Fruit fly (Drosophila melanogaster) whole organism, embryonic: ENCODE results near the gene CG42268.

Source experiments
- Adf1 ChIP-seq: fragments of 200-800 bp; sonication (Bioruptor generic); IDR thresholded peaks from 2 replicates; pipeline ENCODE4 v1.3.6; 2022; ENCODE audit warnings: missing biosample characterization, missing genetic modification characterization
- Bteb2 ChIP-seq: fragments of 200-800 bp; sonication (Bioruptor generic); optimal IDR thresholded peaks from 2 replicates; lab custom pipeline; 2016; ENCODE audit warnings: missing biosample characterization, missing genetic modification characterization
- CG10543 ChIP-seq: fragments of 200-800 bp; sonication (Bioruptor generic); optimal IDR thresholded peaks from 3 replicates; lab custom pipeline; 2017; ENCODE audit warnings: missing biosample characterization, mild to moderate bottlenecking, missing genetic modification characterization, moderate library complexity
- CG11456 ChIP-seq: fragments of 200-800 bp; sonication (Bioruptor generic); IDR thresholded peaks from 3 replicates; pipeline ENCODE4 v1.3.6; 2022; ENCODE audit warnings: missing biosample characterization, missing genetic modification characterization
- CG12391 ChIP-seq: fragments of 200-800 bp; sonication (Bioruptor generic); optimal IDR thresholded peaks from 3 replicates; lab custom pipeline; 2018; ENCODE audit warnings: missing biosample characterization, mild to moderate bottlenecking, missing genetic modification characterization, moderate library complexity
- CG13424 ChIP-seq: fragments of 200-800 bp; sonication (Bioruptor generic); optimal IDR thresholded peaks from 2 replicates; lab custom pipeline; 2019; ENCODE audit warnings: missing biosample characterization, mild to moderate bottlenecking, missing genetic modification characterization, moderate library complexity
- CG15269 ChIP-seq: fragments of 200-800 bp; sonication (Bioruptor generic); optimal IDR thresholded peaks from 2 replicates; lab custom pipeline; 2018; ENCODE audit warnings: missing biosample characterization, mild to moderate bottlenecking, missing genetic modification characterization, moderate library complexity
- CG17385 ChIP-seq: fragments of 200-800 bp; sonication (Bioruptor generic); optimal IDR thresholded peaks from 3 replicates; lab custom pipeline; 2018; ENCODE audit warnings: missing biosample characterization, mild to moderate bottlenecking, missing genetic modification characterization
- CG1832 ChIP-seq: fragments of 200-800 bp; sonication (Bioruptor generic); optimal IDR thresholded peaks from 2 replicates; lab custom pipeline; 2017; ENCODE audit warnings: missing biosample characterization, mild to moderate bottlenecking, missing genetic modification characterization, inconsistent platforms
- CG3065 ChIP-seq: fragments of 200-800 bp; sonication (Bioruptor generic); optimal IDR thresholded peaks from 2 replicates; lab custom pipeline; 2016; ENCODE audit warnings: missing biosample characterization, missing genetic modification characterization
- CG3407 ChIP-seq: fragments of 200-800 bp; sonication (Bioruptor generic); optimal IDR thresholded peaks from 2 replicates; lab custom pipeline; 2018; ENCODE audit warnings: missing biosample characterization, mild to moderate bottlenecking, missing genetic modification characterization
- CG34422 ChIP-seq: fragments of 200-800 bp; sonication (Bioruptor generic); IDR thresholded peaks from 3 replicates; pipeline ENCODE4 v1.3.6; 2022; ENCODE audit warnings: missing biosample characterization, missing genetic modification characterization
- CG3726 ChIP-seq: fragments of 200-800 bp; sonication (Bioruptor generic); IDR thresholded peaks from 3 replicates; pipeline ENCODE4, ENCODE4 v1.3.6; 2022; ENCODE audit warnings: missing biosample characterization, missing genetic modification characterization
- CG42726 ChIP-seq: fragments of 200-800 bp; sonication (Bioruptor generic); IDR thresholded peaks from 2 replicates; pipeline ENCODE4 v1.3.6; 2022; ENCODE audit warnings: missing biosample characterization, missing genetic modification characterization; ENCODE audit not compliant: partially characterized antibody
- CG4404 ChIP-seq: fragments of 200-800 bp; sonication (Bioruptor generic); IDR thresholded peaks from 2 replicates; pipeline ENCODE4 v1.3.6; 2022; ENCODE audit warnings: missing biosample characterization, missing genetic modification characterization
- CG4730 ChIP-seq: fragments of 200-800 bp; sonication (Bioruptor generic); IDR thresholded peaks from 2 replicates; pipeline ENCODE4 v1.3.6; 2022; ENCODE audit warnings: missing biosample characterization, missing genetic modification characterization
- CG6654 ChIP-seq: fragments of 200-800 bp; sonication (Bioruptor generic); optimal IDR thresholded peaks from 2 replicates; lab custom pipeline; 2017; ENCODE audit warnings: missing biosample characterization, mild to moderate bottlenecking, missing genetic modification characterization
- CG6689 ChIP-seq: fragments of 200-800 bp; sonication (Bioruptor generic); IDR thresholded peaks from 2 replicates; pipeline ENCODE4 v1.3.6; 2022; ENCODE audit warnings: missing biosample characterization, missing genetic modification characterization
- CG7271 ChIP-seq: fragments of 200-800 bp; sonication (Bioruptor generic); optimal IDR thresholded peaks from 2 replicates; lab custom pipeline; 2018; ENCODE audit warnings: missing biosample characterization, mild to moderate bottlenecking, missing genetic modification characterization, moderate library complexity
- Deaf1 ChIP-seq: fragments of 200-800 bp; optimal IDR thresholded peaks from 3 replicates; lab custom pipeline; 2019; ENCODE audit warnings: missing biosample characterization, mild to moderate bottlenecking, missing genetic modification characterization, moderate library complexity
- Doc2 ChIP-seq: fragments of 200-800 bp; sonication (Bioruptor generic); IDR thresholded peaks from 2 replicates; pipeline ENCODE4 v1.3.6; 2022; ENCODE audit warnings: missing biosample characterization, missing genetic modification characterization
- Eip74EF ChIP-seq, 2 experiments: fragments of 200-800 bp in 1 of 2; fragments of >200 bp in 1 of 2; sonication (Bioruptor generic) in 1 of 2; optimal IDR thresholded peaks; 2 replicates each; lab custom pipeline; 2017 to 2019; ENCODE audit warnings: missing biosample characterization in 2 of 2, missing genetic modification characterization in 2 of 2, mild to moderate bottlenecking in 1 of 2, moderate library complexity in 1 of 2
- Elba2 ChIP-seq: fragments of 200-800 bp; sonication (Bioruptor generic); optimal IDR thresholded peaks from 3 replicates; lab custom pipeline; 2016; ENCODE audit warnings: missing biosample characterization, missing genetic modification characterization
- Ets65A ChIP-seq: fragments of 200-800 bp; sonication (Bioruptor generic); peaks from one replicate; lab custom pipeline; 2016; ENCODE audit warnings: missing biosample characterization, missing genetic modification characterization
- Gug ChIP-seq: fragments of 200-800 bp; sonication (Bioruptor generic); IDR thresholded peaks from 4 replicates; pipeline ENCODE4 v1.3.6; 2022; ENCODE audit warnings: missing biosample characterization, missing genetic modification characterization
- HLHmδ ChIP-seq: fragments of 200-800 bp; sonication (Bioruptor generic); optimal IDR thresholded peaks from 2 replicates; lab custom pipeline; 2018; ENCODE audit warnings: missing biosample characterization, mild to moderate bottlenecking, missing genetic modification characterization, moderate library complexity
- HmgD ChIP-seq: fragments of 200-800 bp; sonication (Bioruptor generic); optimal IDR thresholded peaks from 3 replicates; lab custom pipeline; 2016; ENCODE audit warnings: missing biosample characterization, missing genetic modification characterization
- NC2α ChIP-seq: fragments of 200-800 bp; sonication (Bioruptor generic); optimal IDR thresholded peaks from 2 replicates; lab custom pipeline; 2016; ENCODE audit warnings: missing biosample characterization, missing genetic modification characterization
- TFAM ChIP-seq: fragments of 200-800 bp; sonication (Bioruptor generic); optimal IDR thresholded peaks from 2 replicates; lab custom pipeline; 2017; ENCODE audit warnings: missing biosample characterization, missing genetic modification characterization, inconsistent platforms
- ara ChIP-seq: fragments of 200-800 bp; sonication (Bioruptor generic); IDR thresholded peaks from 2 replicates; pipeline ENCODE4 v1.3.6; 2022; ENCODE audit warnings: missing biosample characterization, missing genetic modification characterization
- bsh ChIP-seq, 2 experiments: fragments of 200-800 bp; sonication (Bioruptor generic); optimal IDR thresholded peaks; 2 replicates each; lab custom pipeline; 2017 to 2018; ENCODE audit warnings: mild to moderate bottlenecking in 2 of 2, missing biosample characterization in 2 of 2, missing genetic modification characterization in 2 of 2, moderate library complexity in 1 of 2
- crp ChIP-seq, 2 experiments: fragments of 200-800 bp; sonication (Bioruptor generic); optimal IDR thresholded peaks; 2 replicates in 1 of 2; 3 replicates in 1 of 2; lab custom pipeline; 2017; ENCODE audit warnings: missing biosample characterization in 2 of 2, missing genetic modification characterization in 2 of 2, mild to moderate bottlenecking in 1 of 2, moderate library complexity in 1 of 2
- disco-r ChIP-seq: fragments of 200-800 bp; sonication (Bioruptor generic); optimal IDR thresholded peaks from 2 replicates; lab custom pipeline; 2016; ENCODE audit warnings: missing biosample characterization, missing genetic modification characterization
- eyg ChIP-seq: fragments of 200-800 bp; sonication (Bioruptor generic); optimal IDR thresholded peaks from 3 replicates; lab custom pipeline; 2016; ENCODE audit warnings: missing biosample characterization, missing genetic modification characterization
- fd3F ChIP-seq: fragments of 200-800 bp; sonication (Bioruptor generic); optimal IDR thresholded peaks from 2 replicates; lab custom pipeline; 2018; ENCODE audit warnings: missing biosample characterization, mild to moderate bottlenecking, missing genetic modification characterization, moderate library complexity
- fd64A ChIP-seq: fragments of 200-800 bp; sonication (Bioruptor generic); optimal IDR thresholded peaks from 3 replicates; lab custom pipeline; 2018; ENCODE audit warnings: missing biosample characterization, mild to moderate bottlenecking, missing genetic modification characterization
- h ChIP-seq: fragments of >200 bp; optimal IDR thresholded peaks from 2 replicates; lab custom pipeline; 2017
- kah ChIP-seq: fragments of 200-800 bp; sonication (Bioruptor generic); optimal IDR thresholded peaks from 2 replicates; lab custom pipeline; 2018; ENCODE audit warnings: missing biosample characterization, mild to moderate bottlenecking, missing genetic modification characterization
- nau ChIP-seq: fragments of 200-800 bp; sonication (Bioruptor generic); optimal IDR thresholded peaks from 3 replicates; lab custom pipeline; 2017; ENCODE audit warnings: missing biosample characterization, mild to moderate bottlenecking, missing genetic modification characterization, missing genetic modification reagents
- oc ChIP-seq: fragments of 200-800 bp; sonication (Bioruptor generic); optimal IDR thresholded peaks from 2 replicates; lab custom pipeline; 2018; ENCODE audit warnings: missing biosample characterization, mild to moderate bottlenecking, missing genetic modification characterization, moderate library complexity
- pfk ChIP-seq: fragments of 200-800 bp; sonication (Bioruptor generic); optimal IDR thresholded peaks from 2 replicates; lab custom pipeline; 2018; ENCODE audit warnings: missing biosample characterization, mild to moderate bottlenecking, missing genetic modification characterization, moderate library complexity
- prd ChIP-seq, 3 experiments: fragments of >200 bp in 2 of 3; fragments of 200-800 bp in 1 of 3; sonication (Bioruptor generic) in 1 of 3; optimal IDR thresholded peaks in 2 of 3; IDR thresholded peaks in 1 of 3; 2 replicates in 2 of 3; 3 replicates in 1 of 3; pipeline versions ENCODE4 v1.3.6 to Lab custom; 2017 to 2022; ENCODE audit warnings: missing biosample characterization in 1 of 3, missing genetic modification characterization in 1 of 3
- pzg ChIP-seq: fragments of 200-800 bp; sonication (Bioruptor generic); optimal IDR thresholded peaks from 3 replicates; lab custom pipeline; 2018; ENCODE audit warnings: missing biosample characterization, mild to moderate bottlenecking, missing genetic modification characterization, moderate library complexity
- repo ChIP-seq: fragments of 200-800 bp; sonication (Bioruptor generic); optimal IDR thresholded peaks from 2 replicates; lab custom pipeline; 2016; ENCODE audit warnings: missing biosample characterization, missing genetic modification characterization
- sim ChIP-seq: fragments of 200-800 bp; sonication (Bioruptor generic); IDR thresholded peaks from 2 replicates; pipeline ENCODE4 v1.3.6; 2022; ENCODE audit warnings: missing biosample characterization, missing genetic modification characterization
- slbo ChIP-seq: fragments of 200-800 bp; sonication (Bioruptor generic); IDR thresholded peaks from 2 replicates; pipeline ENCODE4 v1.3.6; 2022; ENCODE audit warnings: missing biosample characterization, missing genetic modification characterization
- stc ChIP-seq: fragments of 200-800 bp; sonication (Bioruptor generic); IDR thresholded peaks from 2 replicates; pipeline ENCODE4 v1.3.6; 2022; ENCODE audit warnings: missing biosample characterization, missing genetic modification characterization
- unc-4 ChIP-seq: fragments of 200-800 bp; sonication (Bioruptor generic); IDR thresholded peaks from 2 replicates; pipeline ENCODE4 v1.3.6; 2022; ENCODE audit warnings: missing biosample characterization, missing genetic modification characterization; ENCODE audit not compliant: partially characterized antibody
- unpg ChIP-seq: fragments of 200-800 bp; sonication (Bioruptor generic); optimal IDR thresholded peaks from 3 replicates; lab custom pipeline; 2018; ENCODE audit warnings: missing biosample characterization, mild to moderate bottlenecking, missing genetic modification characterization, moderate library complexity
- wor ChIP-seq: fragments of 200-800 bp; sonication (Bioruptor generic); IDR thresholded peaks from 2 replicates; pipeline ENCODE4 v1.3.6; 2022; ENCODE audit warnings: missing biosample characterization, missing genetic modification characterization

The CG42268 gene

DNA sequence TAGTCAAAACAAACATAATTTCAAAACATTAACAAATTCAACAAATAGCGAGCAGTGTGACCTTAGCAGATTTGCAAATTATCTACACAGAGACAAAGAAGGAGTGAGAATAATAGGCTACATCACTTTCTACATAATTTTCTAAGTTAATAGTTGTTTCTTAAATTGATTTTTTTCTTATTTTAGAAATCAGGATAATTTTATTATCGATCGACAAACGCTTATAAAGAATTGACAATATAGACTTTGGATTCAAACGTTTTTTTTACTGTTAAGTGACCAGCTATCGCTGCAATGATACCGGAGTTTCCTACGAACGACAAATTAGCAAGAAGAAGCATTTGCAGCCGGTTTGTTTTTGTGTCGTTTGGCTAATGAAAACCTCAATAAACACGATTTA, 37.1 kb downstream of the CG42268 start, which contains the start of the genes nbs and defl (continued):
- TF ChIP-seq disco-r (peak; percentile 4), stc (GFP tag; lab: Robert Waterston, UW) (peak; percentile 62; the same call in 1 of the 2 replicates), Bteb2 (GFP tag; lab: Kevin White, UChicago) (peak; percentile 54), ara (peak; percentile 71; the same call in 1 of the 2 replicates), CG34422 (GFP tag; lab: Robert Waterston, UW) (peak; percentile 89), CG10543 (GFP tag; lab: Kevin White, UChicago) (peak; percentile 55), Ets65A (GFP tag; lab: Kevin White, UChicago) (peak; percentile 95), wor (GFP tag; lab: Robert Waterston, UW) (no peak), CG3407 (no peak), Adf1 (GFP tag; lab: Robert Waterston, UW) (no peak), Elba2 (no peak), TFAM (GFP tag; lab: Kevin White, UChicago) (no peak), CG42726 (GFP tag; lab: Robert Waterston, UW) (no peak), pfk (GFP tag; lab: Kevin White, UChicago) (no peak), HLHmδ (GFP tag; lab: Kevin White, UChicago) (no peak), HmgD (GFP tag; lab: Kevin White, UChicago) (peak; percentile 37), fd64A (GFP tag; lab: Kevin White, UChicago) (no peak), crp (GFP tag; optimal IDR thresholded peaks at IDR 0.05; lab: Kevin White, UChicago) (peak in 1 of 2 experiments; percentile 28), Eip74EF (GFP tag; optimal IDR thresholded peaks at IDR 0.05; lab: Kevin White, UChicago) (no peak), repo (peak; percentile 32), CG13424 (tag; lab: Kevin White, UChicago) (peak; percentile 81), Doc2 (GFP tag; lab: Robert Waterston, UW) (no peak), CG7271 (tag; lab: Kevin White, UChicago) (no peak), CG6654 (no peak), Deaf1 (tag; lab: Kevin White, UChicago) (no peak), h (lab: Kevin White, UChicago) (no peak), CG3726 (GFP tag; lab: Robert Waterston, UW) (peak; percentile 13; the same call in 1 of the 3 replicates), CG17385 (GFP tag; lab: Kevin White, UChicago) (peak; percentile 94), CG4404 (GFP tag; lab: Robert Waterston, UW) (peak; percentile 69), pzg (GFP tag; lab: Kevin White, UChicago) (peak; percentile 47), slbo (GFP tag; lab: Robert Waterston, UW) (peak; percentile 83), CG4730 (GFP tag; lab: Robert Waterston, UW) (peak; percentile 55), CG15269 (tag; lab: Kevin White, UChicago) (no peak), sim (GFP tag; lab: Robert Waterston, UW) (no peak), fd3F (GFP tag; lab: Kevin White, UChicago) (peak; percentile 49), unpg (no peak), oc (tag; lab: Kevin White, UChicago) (no peak), Gug (GFP tag; lab: Robert Waterston, UW) (peak; percentile 61; the same call in 3 of the 4 replicates), CG1832 (GFP tag; lab: Kevin White, UChicago) (no peak), kah (no peak), eyg (GFP tag; lab: Kevin White, UChicago) (no peak), CG3065 (GFP tag; lab: Kevin White, UChicago) (peak; percentile 32), prd (optimal IDR thresholded peaks at IDR 0.05; lab: Kevin White, UChicago) (no peak), prd (GFP tag; IDR thresholded peaks at IDR 0.05; lab: Robert Waterston, UW) (peak; percentile 84), unc-4 (GFP tag; lab: Robert Waterston, UW) (peak; percentile 63; the same call in 1 of the 2 replicates), bsh (GFP tag; optimal IDR thresholded peaks at IDR 0.05; lab: Kevin White, UChicago) (peak in 1 of 2 experiments; percentile 43), CG12391 (tag; lab: Kevin White, UChicago) (peak; percentile 73), NC2α (no peak), nau (GFP tag; lab: Kevin White, UChicago) (no peak), CG11456 (GFP tag; lab: Robert Waterston, UW) (peak; percentile 58; the same call in 1 of the 3 replicates), CG6689 (GFP tag; lab: Robert Waterston, UW) (peak; percentile 68)
